ENCODE assay signal across 8 worm cellular contexts in the genomic region with DNA sequence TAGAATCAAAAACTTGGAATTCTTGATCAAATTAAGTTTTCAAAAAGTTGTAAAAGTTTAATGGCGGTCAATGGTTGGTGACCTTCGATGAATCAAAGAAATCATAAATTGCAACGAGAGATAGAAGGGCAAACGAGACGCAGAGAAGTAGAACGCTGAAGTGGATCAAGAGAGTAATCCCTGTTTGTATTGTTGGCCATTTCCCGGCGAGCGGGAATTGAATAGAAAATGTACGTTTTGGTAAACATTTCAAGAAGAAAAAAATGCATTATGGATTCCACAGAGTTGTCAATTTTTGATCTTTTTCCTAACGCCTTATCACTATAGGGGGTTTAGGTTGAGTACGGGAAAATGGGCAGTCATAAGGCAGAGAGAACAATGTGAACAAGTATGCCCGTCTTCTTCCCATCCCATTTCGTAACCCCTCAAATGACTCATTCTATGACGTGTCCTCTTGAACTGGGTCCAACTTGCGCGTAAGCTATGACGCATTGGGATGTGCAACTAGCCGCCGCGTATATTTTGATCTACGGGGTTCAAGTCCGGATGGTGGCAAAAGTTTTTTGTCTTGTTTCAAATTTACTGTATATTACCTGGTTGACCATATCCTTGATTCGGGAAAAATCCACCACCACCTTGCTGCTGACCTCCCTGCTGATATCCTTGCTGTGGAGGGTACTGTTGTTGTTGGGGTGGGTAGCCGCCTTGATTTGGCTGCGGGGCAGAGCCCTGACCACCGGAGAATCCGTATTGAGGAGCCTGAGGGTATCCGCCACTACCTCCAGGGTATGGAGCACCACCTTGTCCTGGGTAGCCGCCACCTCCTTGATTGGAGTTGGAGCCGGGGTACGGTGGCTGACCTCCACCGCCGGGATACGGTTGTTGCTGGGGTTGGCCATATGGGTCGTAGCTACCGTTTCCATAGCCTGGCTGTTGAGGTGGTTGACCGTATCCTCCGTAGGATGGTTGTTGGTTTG.
A peak's percentile ranks its signal among the peaks of the same experiment; 100 is the strongest.
TF ChIP-seq lines count a peak whose summit lies in the region.

No protein-coding gene starts in this region.

TF ChIP-seq in whole organism, L1 larva, 84 proteins besides CTCF, POLR2A, EP300 and RAD21 (continues in another document):
- no peak for TF ChIP-seq ceh-8 (GFP tag; optimal IDR thresholded peaks at IDR 0.05; lab: Kevin White, UChicago)
- TF ChIP-seq unc-62 (GFP tag; optimal IDR thresholded peaks at IDR 0.05; lab: Kevin White, UChicago): no peak
- TF ChIP-seq hlh-4 (tag; optimal IDR thresholded peaks at IDR 0.05; lab: Kevin White, UChicago): no peak
- no peak for TF ChIP-seq nhr-19 (GFP tag; conservative IDR thresholded peaks at IDR 0.05; lab: Robert Waterston, UW)
- TF ChIP-seq nhr-77 (tag; optimal IDR thresholded peaks at IDR 0.05; lab: Kevin White, UChicago): no peak
- no peak for TF ChIP-seq ceh-90 (tag; optimal IDR thresholded peaks at IDR 0.05; lab: Kevin White, UChicago)
- no peak for TF ChIP-seq hlh-17 (GFP tag; optimal IDR thresholded peaks at IDR 0.05; lab: Kevin White, UChicago; ENCODE audit: borderline replicate concordance)
- no peak for TF ChIP-seq egl-13 (tag; optimal IDR thresholded peaks at IDR 0.05; lab: Kevin White, UChicago)
- no peak for TF ChIP-seq aly-2 (tag; optimal IDR thresholded peaks at IDR 0.05; lab: Kevin White, UChicago)
- TF ChIP-seq sup-37 (GFP tag; optimal IDR thresholded peaks at IDR 0.05; lab: Kevin White, UChicago): no peak

TF ChIP-seq in whole organism, L2 larva, 48 proteins besides CTCF, POLR2A, EP300 and RAD21 (continues in another document):
- peak; percentile 10 for TF ChIP-seq nhr-129 (tag; optimal IDR thresholded peaks at IDR 0.05; lab: Kevin White, UChicago)
- no peak for TF ChIP-seq nhr-10 (tag; optimal IDR thresholded peaks at IDR 0.05; lab: Kevin White, UChicago)
- TF ChIP-seq unc-62 (GFP tag; optimal IDR thresholded peaks at IDR 0.05; lab: Kevin White, UChicago): no peak
- no peak for TF ChIP-seq skn-1 (tag; optimal IDR thresholded peaks at IDR 0.05; lab: Kevin White, UChicago)
- no peak for TF ChIP-seq crh-2 (tag; optimal IDR thresholded peaks at IDR 0.05; lab: Kevin White, UChicago)
- TF ChIP-seq nhr-25 (tag; optimal IDR thresholded peaks at IDR 0.05; lab: Kevin White, UChicago): peak; percentile 27
- TF ChIP-seq ZK546.5 (tag; optimal IDR thresholded peaks at IDR 0.05; lab: Kevin White, UChicago): no peak
- TF ChIP-seq ztf-11 (tag; optimal IDR thresholded peaks at IDR 0.05; lab: Kevin White, UChicago): no peak
- TF ChIP-seq elt-1 (tag; optimal IDR thresholded peaks at IDR 0.05; lab: Kevin White, UChicago): no peak
- no peak for TF ChIP-seq mdl-1 (tag; optimal IDR thresholded peaks at IDR 0.05; lab: Kevin White, UChicago)

TF ChIP-seq in whole organism, L3 larva, 47 proteins besides CTCF, POLR2A, EP300 and RAD21 (continues in another document):
- no peak for TF ChIP-seq fkh-2 (tag; optimal IDR thresholded peaks at IDR 0.05; lab: Kevin White, UChicago)
- no peak for TF ChIP-seq ama-1 (optimal IDR thresholded peaks at IDR 0.05; lab: Kevin White, UChicago)
- TF ChIP-seq pha-4 (tag; optimal IDR thresholded peaks at IDR 0.05; lab: Kevin White, UChicago): peak; percentile 34
- TF ChIP-seq nhr-237 (tag; optimal IDR thresholded peaks at IDR 0.05; lab: Kevin White, UChicago): no peak
- no peak for TF ChIP-seq tbx-2 (tag; optimal IDR thresholded peaks at IDR 0.05; lab: Kevin White, UChicago)
- TF ChIP-seq ceh-82 (tag; optimal IDR thresholded peaks at IDR 0.05; lab: Kevin White, UChicago): no peak
- peak; percentile 46 for TF ChIP-seq fos-1 (tag; optimal IDR thresholded peaks at IDR 0.05; lab: Kevin White, UChicago)
- no peak for TF ChIP-seq sea-2 (GFP tag; optimal IDR thresholded peaks at IDR 0.05; lab: Kevin White, UChicago)
- TF ChIP-seq egl-27 (tag; optimal IDR thresholded peaks at IDR 0.05; lab: Kevin White, UChicago): no peak
- TF ChIP-seq mdl-1 (tag; optimal IDR thresholded peaks at IDR 0.05; lab: Kevin White, UChicago): no peak
- TF ChIP-seq elt-3 (tag; optimal IDR thresholded peaks at IDR 0.05; lab: Kevin White, UChicago): no peak

TF ChIP-seq in whole organism, L4 larva, 104 proteins besides CTCF, POLR2A, EP300 and RAD21 (continues in another document):
- TF ChIP-seq dve-1 (tag; optimal IDR thresholded peaks at IDR 0.05; lab: Kevin White, UChicago; ENCODE audit: insufficient read depth) (peak; percentile 13), lsy-2 (tag; optimal IDR thresholded peaks at IDR 0.05; lab: Kevin White, UChicago) (no peak), php-3 (GFP tag; IDR thresholded peaks at IDR 0.05; lab: Robert Waterston, UW) (0 out of 2 replicates have a peak, but pooled peaks have one; percentile 7), spr-1 (tag; optimal IDR thresholded peaks at IDR 0.05; lab: Kevin White, UChicago) (no peak), nhr-41 (GFP tag; IDR thresholded peaks at IDR 0.05; lab: Robert Waterston, UW) (no peak), lin-15B (tag; optimal IDR thresholded peaks at IDR 0.05; lab: Kevin White, UChicago) (no peak), hif-1 (tag; optimal IDR thresholded peaks at IDR 0.05; lab: Kevin White, UChicago) (no peak), F10B5.3 (tag; optimal IDR thresholded peaks at IDR 0.05; lab: Kevin White, UChicago) (no peak), lin-39 (tag; optimal IDR thresholded peaks at IDR 0.05; lab: Kevin White, UChicago) (no peak)

TF ChIP-seq in whole organism, early embryonic, 17 proteins besides CTCF, POLR2A, EP300 and RAD21:
- no peak for TF ChIP-seq ceh-13 (GFP tag; optimal IDR thresholded peaks at IDR 0.05; lab: Kevin White, UChicago)
- TF ChIP-seq ceh-36 (tag; optimal IDR thresholded peaks at IDR 0.05; lab: Kevin White, UChicago): no peak
- TF ChIP-seq ets-7 (tag; optimal IDR thresholded peaks at IDR 0.05; lab: Kevin White, UChicago): no peak
- TF ChIP-seq scrt-1 (GFP tag; IDR thresholded peaks at IDR 0.05; lab: Robert Waterston, UW): 0 out of 2 replicates have a peak, but pooled peaks have one; percentile 15
- TF ChIP-seq B0310.2 (tag; optimal IDR thresholded peaks at IDR 0.05; lab: Kevin White, UChicago): no peak
- TF ChIP-seq tra-4 (tag; optimal IDR thresholded peaks at IDR 0.05; lab: Kevin White, UChicago): no peak
- TF ChIP-seq aly-1 (tag; optimal IDR thresholded peaks at IDR 0.05; lab: Kevin White, UChicago): no peak

TF ChIP-seq in whole organism, late embryonic, 69 proteins besides CTCF, POLR2A, EP300 and RAD21:
- TF ChIP-seq sox-2 (GFP tag; IDR thresholded peaks at IDR 0.05; lab: Robert Waterston, UW) (0 out of 2 replicates have a peak, but pooled peaks have one; percentile 13), pha-4 (tag; optimal IDR thresholded peaks at IDR 0.05; lab: Kevin White, UChicago) (no peak), nfya-1 (tag; optimal IDR thresholded peaks at IDR 0.05; lab: Kevin White, UChicago) (peak; percentile 2), ceh-24 (tag; optimal IDR thresholded peaks at IDR 0.05; lab: Kevin White, UChicago) (no peak)
TF ChIP-seq in whole organism, late embryonic: peak in this region for 2.

TF ChIP-seq in whole organism, mixed stage, embryonic, 35 proteins besides CTCF, POLR2A, EP300 and RAD21:
- TF ChIP-seq elt-3 (tag; optimal IDR thresholded peaks at IDR 0.05; lab: Kevin White, UChicago) (no peak), ham-2 (GFP tag; optimal IDR thresholded peaks at IDR 0.05; lab: Kevin White, UChicago) (no peak), zip-8 (tag; optimal IDR thresholded peaks at IDR 0.05; lab: Kevin White, UChicago) (no peak), M03D4.4 (tag; optimal IDR thresholded peaks at IDR 0.05; lab: Kevin White, UChicago) (no peak), hlh-1 (tag; optimal IDR thresholded peaks at IDR 0.05; lab: Kevin White, UChicago) (no peak), pha-4 (tag; optimal IDR thresholded peaks at IDR 0.05; lab: Kevin White, UChicago) (peak; percentile 19), snpc-4 (tag; optimal IDR thresholded peaks at IDR 0.05; lab: Kevin White, UChicago) (no peak)

TF ChIP-seq in whole organism, young adult, 124 proteins besides CTCF, POLR2A, EP300 and RAD21:
- TF ChIP-seq efl-1 (GFP tag; optimal IDR thresholded peaks at IDR 0.05; lab: Kevin White, UChicago) (peak; percentile 51), T07F8.4 (tag; optimal IDR thresholded peaks at IDR 0.05; lab: Kevin White, UChicago) (no peak), chd-7 (tag; optimal IDR thresholded peaks at IDR 0.05; lab: Kevin White, UChicago) (peak; percentile 16), egrh-3 (GFP tag; IDR thresholded peaks at IDR 0.05; lab: Robert Waterston, UW) (peak; percentile 45; the same call in 1 of the 2 replicates), nhr-80 (tag; optimal IDR thresholded peaks at IDR 0.05; lab: Kevin White, UChicago) (peak; percentile 8), rec-8 (tag; optimal IDR thresholded peaks at IDR 0.05; lab: Kevin White, UChicago) (no peak), pha-4 (tag; optimal IDR thresholded peaks at IDR 0.05; lab: Kevin White, UChicago) (no peak), egl-18 (GFP tag; IDR thresholded peaks at IDR 0.05; lab: Robert Waterston, UW) (no peak), tbx-9 (tag; optimal IDR thresholded peaks at IDR 0.05; lab: Kevin White, UChicago; ENCODE audit: borderline replicate concordance) (peak; percentile 77), madf-6 (GFP tag; IDR thresholded peaks at IDR 0.05; lab: Robert Waterston, UW) (peak; percentile 43), ekl-4 (GFP tag; IDR thresholded peaks at IDR 0.05; lab: Robert Waterston, UW) (no peak), zfh-2 (GFP tag; conservative IDR thresholded peaks at IDR 0.05; lab: Robert Waterston, UW) (peak; percentile 84), madf-10 (tag; optimal IDR thresholded peaks at IDR 0.05; lab: Kevin White, UChicago) (no peak), F52B5.7 (tag; optimal IDR thresholded peaks at IDR 0.05; lab: Kevin White, UChicago) (no peak), snpc-4 (GFP tag; optimal IDR thresholded peaks at IDR 0.05; lab: Kevin White, UChicago) (no peak), snpc-4 (tag; optimal IDR thresholded peaks at IDR 0.05; lab: Kevin White, UChicago) (no peak), cebp-1 (GFP tag; IDR thresholded peaks at IDR 0.05; lab: Robert Waterston, UW) (0 out of 2 replicates have a peak, but pooled peaks have one; percentile 11), cebp-1 (tag; optimal IDR thresholded peaks at IDR 0.05; lab: Kevin White, UChicago) (peak; percentile 77)
